Worm (Caenorhabditis elegans) whole organism, late embryonic: Measurements from ENCODE around the gene Y71H2AM.11.

Experiments
- C08G9.2 ChIP-seq: sonication (generic microtip); optimal IDR thresholded peaks from 2 replicates; lab custom pipeline; 2016; ENCODE audit warnings: mild to moderate bottlenecking, missing genetic modification characterization, moderate library complexity, missing compliant biosample characterization
- F13H6.1 ChIP-seq: sonication (generic microtip); optimal IDR thresholded peaks from 2 replicates; lab custom pipeline; 2016; ENCODE audit warnings: missing genetic modification characterization, missing compliant biosample characterization
- K09A11.1 ChIP-seq: sonication (generic microtip); optimal IDR thresholded peaks from 2 replicates; lab custom pipeline; 2017; ENCODE audit warnings: antibody characterized with exemption, mild to moderate bottlenecking, missing genetic modification characterization, missing compliant biosample characterization; ENCODE audit not compliant: insufficient read depth
- T23F11.4 ChIP-seq: fragments of 200-800 bp; sonication (Bioruptor generic); optimal IDR thresholded peaks from 2 replicates; lab custom pipeline; 2018; ENCODE audit warnings: mild to moderate bottlenecking, missing genetic modification characterization, missing compliant biosample characterization
- Y22D7AL.16 ChIP-seq: sonication (generic microtip); optimal IDR thresholded peaks from 2 replicates; lab custom pipeline; 2016; ENCODE audit warnings: missing genetic modification characterization, missing compliant biosample characterization
- ahr-1 ChIP-seq: sonication (generic microtip); optimal IDR thresholded peaks from 2 replicates; lab custom pipeline; 2016; ENCODE audit warnings: missing genetic modification characterization, missing compliant biosample characterization
- ama-1 ChIP-seq: fragments of 150-350 bp; optimal IDR thresholded peaks from 2 replicates; lab custom pipeline; 2014
- ceh-14 ChIP-seq: sonication (generic microtip); optimal IDR thresholded peaks from 2 replicates; lab custom pipeline; 2016; ENCODE audit warnings: missing genotype, missing genetic modification characterization, missing compliant biosample characterization
- ceh-18 ChIP-seq: sonication (generic microtip); optimal IDR thresholded peaks from 2 replicates; lab custom pipeline; 2016; ENCODE audit warnings: missing genetic modification characterization, missing compliant biosample characterization
- ceh-19 ChIP-seq: fragments of 200-800 bp; sonication (Bioruptor generic); optimal IDR thresholded peaks from 2 replicates; lab custom pipeline; 2018; ENCODE audit warnings: mild to moderate bottlenecking, missing genetic modification characterization, missing compliant biosample characterization
- ceh-2 ChIP-seq: sonication (generic microtip); optimal IDR thresholded peaks from 2 replicates; lab custom pipeline; 2016; ENCODE audit warnings: missing genotype, missing genetic modification characterization, missing compliant biosample characterization
- ceh-22 ChIP-seq: sonication (generic microtip); optimal IDR thresholded peaks from 2 replicates; lab custom pipeline; 2017; ENCODE audit warnings: missing biosample characterization, missing genetic modification characterization
- ceh-30 ChIP-seq: fragments of 150-350 bp; optimal IDR thresholded peaks from 2 replicates; lab custom pipeline; 2014; ENCODE audit warnings: missing biosample characterization, missing genetic modification characterization
- ceh-31 ChIP-seq: sonication (generic microtip); optimal IDR thresholded peaks from 2 replicates; lab custom pipeline; 2016; ENCODE audit warnings: missing genetic modification characterization, missing compliant biosample characterization
- ceh-34 ChIP-seq: sonication (generic microtip); optimal IDR thresholded peaks from 2 replicates; lab custom pipeline; 2016; ENCODE audit warnings: mild to moderate bottlenecking, missing genetic modification characterization, missing compliant biosample characterization
- ceh-45 ChIP-seq: fragments of 200-800 bp; sonication (Bioruptor generic); IDR thresholded peaks from 2 replicates; pipeline ENCODE4 v1.3.6; 2022; ENCODE audit warnings: missing genetic modification reagents, missing genetic modification characterization, missing compliant biosample characterization
- ceh-6 ChIP-seq: fragments of 200-800 bp; sonication (Bioruptor generic); optimal IDR thresholded peaks from 2 replicates; lab custom pipeline; 2018; ENCODE audit warnings: mild to moderate bottlenecking, missing genetic modification characterization, missing compliant biosample characterization
- ceh-9 ChIP-seq: sonication (generic microtip); optimal IDR thresholded peaks from 2 replicates; lab custom pipeline; 2016; ENCODE audit warnings: mild to moderate bottlenecking, missing genetic modification characterization, inconsistent platforms, missing compliant biosample characterization
- elt-2 ChIP-seq: sonication (generic microtip); optimal IDR thresholded peaks from 2 replicates; lab custom pipeline; 2016; ENCODE audit warnings: missing genetic modification reagents, missing genetic modification characterization, missing compliant biosample characterization
- ets-4 ChIP-seq: sonication (generic microtip); optimal IDR thresholded peaks from 2 replicates; lab custom pipeline; 2016; ENCODE audit warnings: missing genetic modification characterization, missing compliant biosample characterization
- eyg-1 ChIP-seq: sonication (generic microtip); optimal IDR thresholded peaks from 2 replicates; lab custom pipeline; 2016; ENCODE audit warnings: missing genotype, missing genetic modification characterization, missing compliant biosample characterization
- fax-1 ChIP-seq: sonication (generic microtip); optimal IDR thresholded peaks from 2 replicates; lab custom pipeline; 2016; ENCODE audit warnings: missing genotype, missing genetic modification characterization, missing compliant biosample characterization
- fkh-10 ChIP-seq: fragments of 150-350 bp; optimal IDR thresholded peaks from 2 replicates; lab custom pipeline; 2014; ENCODE audit warnings: missing biosample characterization, missing genetic modification reagents, missing genetic modification characterization
- fkh-6 ChIP-seq: sonication (generic microtip); optimal IDR thresholded peaks from 2 replicates; lab custom pipeline; 2016; ENCODE audit warnings: missing genetic modification characterization, missing compliant biosample characterization
- gmeb-2 ChIP-seq: sonication (generic microtip); optimal IDR thresholded peaks from 2 replicates; lab custom pipeline; 2016; ENCODE audit warnings: missing genetic modification characterization, inconsistent platforms, missing compliant biosample characterization
- hlh-13 ChIP-seq: fragments of 200-800 bp; sonication (Bioruptor generic); optimal IDR thresholded peaks from 2 replicates; lab custom pipeline; 2018; ENCODE audit warnings: mild to moderate bottlenecking, missing genetic modification characterization, missing compliant biosample characterization
- hlh-15 ChIP-seq: sonication (generic microtip); optimal IDR thresholded peaks from 2 replicates; lab custom pipeline; 2016; ENCODE audit warnings: missing genetic modification characterization, missing compliant biosample characterization
- hlh-8 ChIP-seq: sonication (generic microtip); optimal IDR thresholded peaks from 2 replicates; lab custom pipeline; 2016; ENCODE audit warnings: missing genotype, missing genetic modification characterization, missing compliant biosample characterization
- nfya-1 ChIP-seq: sonication (generic microtip); optimal IDR thresholded peaks from 2 replicates; lab custom pipeline; 2017; ENCODE audit warnings: missing genetic modification characterization, mild to moderate bottlenecking, missing compliant biosample characterization, antibody characterized with exemption, moderate library complexity
- nhr-232 ChIP-seq: sonication (generic microtip); optimal IDR thresholded peaks from 2 replicates; lab custom pipeline; 2016; ENCODE audit warnings: missing genetic modification characterization, missing compliant biosample characterization
- pag-3 ChIP-seq: sonication (generic microtip); optimal IDR thresholded peaks from 2 replicates; lab custom pipeline; 2016; ENCODE audit warnings: missing compliant biosample characterization, missing genetic modification characterization, borderline replicate concordance
- pat-9 ChIP-seq: fragments of 200-800 bp; sonication (Bioruptor generic); optimal IDR thresholded peaks from 2 replicates; lab custom pipeline; 2018; ENCODE audit warnings: mild to moderate bottlenecking, missing genetic modification characterization, moderate library complexity, missing compliant biosample characterization
- pax-1 ChIP-seq: fragments of 150-350 bp; optimal IDR thresholded peaks from 2 replicates; lab custom pipeline; 2014; ENCODE audit warnings: missing biosample characterization, missing genetic modification characterization
- pha-2 ChIP-seq: sonication (generic microtip); optimal IDR thresholded peaks from 2 replicates; lab custom pipeline; 2017; ENCODE audit warnings: mild to moderate bottlenecking, missing genetic modification characterization, missing compliant biosample characterization
- pha-4 ChIP-seq: fragments of 150-350 bp; optimal IDR thresholded peaks from 2 replicates; lab custom pipeline; 2018; ENCODE audit warnings: missing biosample characterization, missing genetic modification reagents, missing genetic modification characterization
- pros-1 ChIP-seq: fragments of 150-350 bp; optimal IDR thresholded peaks from 2 replicates; lab custom pipeline; 2014; ENCODE audit warnings: missing biosample characterization, missing genetic modification reagents, missing genetic modification characterization
- ref-2 ChIP-seq: sonication (generic microtip); optimal IDR thresholded peaks from 2 replicates; lab custom pipeline; 2016; ENCODE audit warnings: missing genetic modification characterization, missing compliant biosample characterization
- sdc-2 ChIP-seq: sonication (generic microtip); optimal IDR thresholded peaks from 2 replicates; lab custom pipeline; 2016; ENCODE audit warnings: missing genotype, missing genetic modification characterization, missing compliant biosample characterization
- sox-2 ChIP-seq: fragments of 200-800 bp; sonication (Bioruptor generic); IDR thresholded peaks from 2 replicates; pipeline ENCODE4 v1.3.6; 2022; ENCODE audit warnings: missing genetic modification reagents, missing genetic modification characterization, missing compliant biosample characterization
- tbx-7 ChIP-seq: sonication (generic microtip); optimal IDR thresholded peaks from 2 replicates; lab custom pipeline; 2016; ENCODE audit warnings: missing genotype, missing genetic modification characterization, missing compliant biosample characterization
- ttx-3 ChIP-seq: sonication (generic microtip); optimal IDR thresholded peaks from 2 replicates; lab custom pipeline; 2016; ENCODE audit warnings: missing genetic modification reagents, missing genetic modification characterization, missing compliant biosample characterization
- unc-3 ChIP-seq, 2 experiments: fragments of 200-800 bp in 1 of 2; sonication (Bioruptor generic) in 1 of 2; sonication (generic microtip) in 1 of 2; conservative IDR thresholded peaks in 1 of 2; optimal IDR thresholded peaks in 1 of 2; 2 replicates each; pipeline versions ENCODE4 v1.3.6 to Lab custom; 2016 to 2022; ENCODE audit warnings: missing compliant biosample characterization in 2 of 2, missing genetic modification characterization in 2 of 2, missing genetic modification reagents in 1 of 2
- unc-42 ChIP-seq: sonication (generic microtip); optimal IDR thresholded peaks from 2 replicates; lab custom pipeline; 2016; ENCODE audit warnings: missing genotype, missing genetic modification characterization, missing compliant biosample characterization
- unc-55 ChIP-seq: sonication (generic microtip); optimal IDR thresholded peaks from 2 replicates; lab custom pipeline; 2017; ENCODE audit warnings: missing biosample characterization, missing genetic modification reagents, missing genetic modification characterization
- unc-86 ChIP-seq: sonication (generic microtip); optimal IDR thresholded peaks from 2 replicates; lab custom pipeline; 2016; ENCODE audit warnings: missing genetic modification characterization, missing compliant biosample characterization

Y71H2AM.11 gene

DNA sequence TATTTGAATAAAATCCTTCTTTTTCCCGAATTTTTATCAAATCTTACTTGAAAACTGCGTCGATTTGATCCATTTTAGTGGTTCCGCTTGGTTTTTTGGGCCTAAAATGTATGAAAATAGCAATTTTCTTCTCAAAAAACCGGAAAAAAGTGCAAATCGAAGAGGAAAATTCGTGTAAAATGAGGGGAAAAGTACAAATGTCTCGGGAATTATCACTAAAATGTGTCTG, at the start of gene Y71H2AM.11:
Gene Y71H2AM.11 (minus strand): TSS at position 101 of the 229 bp plus-strand sequence.
- TF ChIP-seq Y22D7AL.16 (tag; lab: Kevin White, UChicago): no peak

DNA sequence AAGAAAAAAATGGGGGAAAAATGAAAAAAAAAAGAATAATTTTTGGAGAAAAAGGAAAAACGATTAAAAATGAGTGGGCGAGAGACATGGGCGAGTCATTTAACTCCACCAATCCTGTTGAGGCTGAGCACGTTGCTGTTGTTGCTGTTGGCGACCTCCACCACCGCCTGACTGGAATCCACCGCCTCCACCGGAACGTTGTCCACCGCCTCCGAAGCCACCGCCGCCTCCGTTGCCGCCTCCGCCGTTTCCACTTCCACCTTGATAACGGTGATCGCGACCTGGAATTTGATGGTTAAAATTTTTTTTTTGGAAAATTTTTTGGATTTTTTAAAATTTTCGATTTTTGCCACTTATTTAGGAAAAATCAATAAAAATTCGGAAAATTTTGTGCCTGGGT, 45.9 kb upstream of the Y71H2AM.11 start:
- TF ChIP-seq C08G9.2 (tag; lab: Kevin White, UChicago): no peak
- TF ChIP-seq ref-2 (tag; lab: Kevin White, UChicago): no peak
- no peak for TF ChIP-seq ceh-9
- TF ChIP-seq ceh-31 (tag; lab: Kevin White, UChicago): no peak
- no peak for TF ChIP-seq ceh-14
- no peak for TF ChIP-seq fax-1 (tag; lab: Kevin White, UChicago)
- TF ChIP-seq ceh-19 (GFP tag; lab: Kevin White, UChicago): no peak
- TF ChIP-seq F13H6.1 (tag; lab: Kevin White, UChicago): no peak
- TF ChIP-seq K09A11.1 (tag; lab: Kevin White, UChicago): no peak
- no peak for TF ChIP-seq ceh-34
- TF ChIP-seq ceh-45 (GFP tag; lab: Robert Waterston, UW): no peak
- no peak for TF ChIP-seq ahr-1 (tag; lab: Kevin White, UChicago)

DNA sequence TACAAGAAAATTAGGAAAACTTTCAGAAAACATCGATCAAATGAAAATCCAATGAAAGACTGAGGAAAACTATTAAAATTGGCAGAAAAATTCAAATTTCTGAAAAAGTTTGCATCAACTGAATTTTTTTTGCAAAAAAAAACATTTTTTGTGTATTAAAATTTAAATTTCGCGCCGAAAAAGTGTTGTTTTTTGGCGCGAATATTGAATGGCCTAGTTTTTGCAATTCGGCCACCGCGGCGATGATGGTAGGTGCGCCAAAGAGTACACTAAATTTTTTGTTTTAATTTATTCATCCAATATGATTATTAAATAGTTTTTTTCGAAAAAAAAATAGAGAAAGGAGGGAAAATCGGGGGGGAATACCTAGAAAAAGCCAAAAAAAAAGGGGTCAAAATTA, 44.2 kb upstream of the Y71H2AM.11 start:
- no peak for TF ChIP-seq nhr-232 (tag; lab: Kevin White, UChicago)
- TF ChIP-seq hlh-15 (tag; lab: Kevin White, UChicago): no peak
- no peak for TF ChIP-seq pha-2 (tag; lab: Kevin White, UChicago)
- TF ChIP-seq Y22D7AL.16 (tag; lab: Kevin White, UChicago): no peak
- no peak for TF ChIP-seq ceh-9
- TF ChIP-seq sox-2: no peak
- no peak for TF ChIP-seq pha-4 (tag; lab: Kevin White, UChicago)
- no peak for TF ChIP-seq C08G9.2 (tag; lab: Kevin White, UChicago)
- TF ChIP-seq ceh-2 (tag; lab: Kevin White, UChicago): no peak
- TF ChIP-seq unc-55 (GFP tag; lab: Kevin White, UChicago): no peak
- TF ChIP-seq fkh-10 (GFP tag; lab: Kevin White, UChicago): no peak
- TF ChIP-seq unc-3 (GFP tag; conservative IDR thresholded peaks at IDR 0.05; lab: Robert Waterston, UW): no peak
- no peak for TF ChIP-seq unc-3 (tag; optimal IDR thresholded peaks at IDR 0.05; lab: Kevin White, UChicago)

DNA sequence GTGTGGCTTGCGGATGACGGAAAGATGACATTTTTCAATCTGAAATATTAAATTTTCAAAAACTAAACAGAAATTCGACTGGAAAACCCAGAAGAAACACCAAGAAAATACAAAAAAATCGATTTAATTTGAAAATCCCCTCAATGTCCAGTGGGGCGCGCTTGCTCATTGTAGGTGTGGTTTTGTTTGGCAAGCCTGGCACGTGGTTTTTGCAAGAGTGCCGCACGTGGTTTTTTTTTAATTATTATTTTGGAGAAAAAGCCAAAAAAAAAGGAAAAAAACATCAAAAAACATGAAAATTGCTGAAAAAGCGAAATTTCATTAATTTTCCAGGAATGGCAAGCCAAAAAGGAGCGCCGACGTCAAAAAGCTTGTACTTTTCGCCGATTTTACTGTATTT, 43.7 kb upstream of the Y71H2AM.11 start, which contains the start of gene swsn-3:
Gene swsn-3 (minus strand): TSS at position 45 of the 400 bp plus-strand sequence.
- TF ChIP-seq unc-86 (tag; lab: Kevin White, UChicago): peak; percentile 91
- peak; percentile 46 for TF ChIP-seq fkh-6 (tag; lab: Kevin White, UChicago)
- peak; percentile 55 for TF ChIP-seq ceh-30 (tag; lab: Kevin White, UChicago)
- TF ChIP-seq T23F11.4 (GFP tag; lab: Kevin White, UChicago): peak; percentile 70
- peak; percentile 80 for TF ChIP-seq unc-42 (tag; lab: Kevin White, UChicago)
- no peak for TF ChIP-seq ceh-22
- peak; percentile 78 for TF ChIP-seq hlh-8 (tag; lab: Kevin White, UChicago)
- TF ChIP-seq pha-2 (tag; lab: Kevin White, UChicago): peak; percentile 83
- TF ChIP-seq Y22D7AL.16 (tag; lab: Kevin White, UChicago): peak; percentile 38
- TF ChIP-seq hlh-15 (tag; lab: Kevin White, UChicago): peak; percentile 68
- peak; percentile 75 for TF ChIP-seq C08G9.2 (tag; lab: Kevin White, UChicago)
- peak; percentile 40 for TF ChIP-seq ets-4 (tag; lab: Kevin White, UChicago)
- peak; percentile 94 for TF ChIP-seq nfya-1 (tag; lab: Kevin White, UChicago)
- TF ChIP-seq pag-3: peak; percentile 45
- peak; percentile 65 for TF ChIP-seq ceh-6 (GFP tag; lab: Kevin White, UChicago)
- peak; percentile 84 for TF ChIP-seq eyg-1 (tag; lab: Kevin White, UChicago)
- peak; percentile 68 for TF ChIP-seq gmeb-2 (tag; lab: Kevin White, UChicago)
- TF ChIP-seq ceh-18 (tag; lab: Kevin White, UChicago): peak; percentile 85
- TF ChIP-seq K09A11.1 (tag; lab: Kevin White, UChicago): peak; percentile 95
- peak; percentile 89 for TF ChIP-seq pax-1 (tag; lab: Kevin White, UChicago)
- peak; percentile 91 for TF ChIP-seq ceh-34
- no peak for TF ChIP-seq fkh-10 (GFP tag; lab: Kevin White, UChicago)
- TF ChIP-seq unc-55 (GFP tag; lab: Kevin White, UChicago): peak; percentile 38
- no peak for TF ChIP-seq ama-1 (lab: Kevin White, UChicago)
- peak; percentile 48 for TF ChIP-seq tbx-7 (tag; lab: Kevin White, UChicago)
- no peak for TF ChIP-seq pros-1 (tag; lab: Kevin White, UChicago)
- peak; percentile 52 for TF ChIP-seq hlh-13 (GFP tag; lab: Kevin White, UChicago)
- peak; percentile 77 for TF ChIP-seq pat-9 (tag; lab: Kevin White, UChicago)
- 0 out of 2 replicates have a peak, but pooled peaks have one; percentile 45 for TF ChIP-seq unc-3 (GFP tag; conservative IDR thresholded peaks at IDR 0.05; lab: Robert Waterston, UW)
- TF ChIP-seq unc-3 (tag; optimal IDR thresholded peaks at IDR 0.05; lab: Kevin White, UChicago): peak; percentile 79
- TF ChIP-seq sdc-2 (tag; lab: Kevin White, UChicago): peak; percentile 76
- peak; percentile 95 for TF ChIP-seq elt-2
- peak; percentile 90 for TF ChIP-seq F13H6.1 (tag; lab: Kevin White, UChicago)
- peak; percentile 90 for TF ChIP-seq ttx-3
